Worm (Caenorhabditis elegans) whole organism, L4 larva: Measurements from ENCODE around the gene F27D9.7.

Source experiments
- Y105C5A.15 ChIP-seq: fragments of 200-800 bp; sonication (Bioruptor generic); IDR thresholded peaks from 2 replicates; pipeline ENCODE4 v1.3.6; 2022; ENCODE audit warnings: missing genetic modification characterization, missing compliant biosample characterization
- egl-27 ChIP-seq: sonication (generic microtip); optimal IDR thresholded peaks from 3 replicates; lab custom pipeline; 2017; ENCODE audit warnings: missing biosample characterization, missing genetic modification reagents, missing genetic modification characterization
- lir-3 ChIP-seq: sonication (generic microtip); optimal IDR thresholded peaks from 2 replicates; lab custom pipeline; 2016; ENCODE audit warnings: mild to moderate bottlenecking, missing genetic modification characterization, missing compliant biosample characterization
- lsy-2 ChIP-seq, 2 experiments: fragments of 150-350 bp in 1 of 2; sonication (generic microtip) in 1 of 2; optimal IDR thresholded peaks; 2 replicates each; lab custom pipeline; 2014 to 2017; ENCODE audit warnings: missing biosample characterization in 2 of 2, missing genetic modification characterization in 2 of 2
- nhr-28 ChIP-seq: fragments of 150-350 bp; optimal IDR thresholded peaks from 2 replicates; lab custom pipeline; 2014; ENCODE audit warnings: missing biosample characterization, missing genetic modification characterization
- nhr-76 ChIP-seq: fragments of 150-350 bp; optimal IDR thresholded peaks from 2 replicates; lab custom pipeline; 2014; ENCODE audit warnings: missing biosample characterization, missing genetic modification characterization
- pqm-1 ChIP-seq: sonication (generic microtip); optimal IDR thresholded peaks from 2 replicates; lab custom pipeline; 2017; ENCODE audit warnings: missing biosample characterization, missing genetic modification characterization
- spr-1 ChIP-seq: sonication (generic microtip); optimal IDR thresholded peaks from 2 replicates; lab custom pipeline; 2016; ENCODE audit warnings: mild to moderate bottlenecking, missing genetic modification characterization, missing compliant biosample characterization

DNA sequence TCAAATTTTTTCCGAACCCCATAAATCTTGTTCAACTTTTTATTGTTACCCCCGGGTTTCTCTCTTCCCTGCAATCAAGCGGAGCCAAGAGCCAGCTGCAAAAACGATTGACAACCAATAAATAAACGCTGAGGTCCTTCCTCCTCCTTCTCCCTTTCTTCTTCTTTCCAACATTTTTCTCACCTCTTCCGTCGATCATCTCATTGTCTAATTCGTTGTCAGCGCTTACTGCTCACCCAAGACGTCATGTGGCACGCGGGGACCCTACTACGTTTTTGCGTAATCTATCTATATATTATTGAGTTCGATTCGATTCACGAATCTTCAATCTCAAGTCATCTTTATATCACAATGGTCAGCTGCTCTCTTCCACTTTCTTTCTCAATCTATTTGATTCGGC lies 44.9 kb upstream of the F27D9.7 start:
- TF ChIP-seq nhr-28 (no peak), spr-1 (tag; lab: Kevin White, UChicago) (no peak), lsy-2 (tag; optimal IDR thresholded peaks at IDR 0.05; lab: Kevin White, UChicago) (no peak), pqm-1 (no peak), egl-27 (no peak), Y105C5A.15 (GFP tag; lab: Robert Waterston, UW) (no peak), nhr-76 (tag; lab: Kevin White, UChicago) (no peak), lir-3 (no peak)
